Worm (Caenorhabditis elegans) whole organism, L1 larva: ENCODE results near the gene set-30.

Experiments
- C04F5.9 ChIP-seq: sonication (generic microtip); optimal IDR thresholded peaks from 2 replicates; lab custom pipeline; 2016; ENCODE audit warnings: missing genetic modification characterization, missing compliant biosample characterization
- F16B12.6 ChIP-seq: fragments of 150-350 bp; optimal IDR thresholded peaks from 2 replicates; lab custom pipeline; 2014; ENCODE audit warnings: missing biosample characterization, missing genetic modification characterization
- alr-1 ChIP-seq: fragments of 200-800 bp; sonication (Bioruptor generic); optimal IDR thresholded peaks from 2 replicates; lab custom pipeline; 2018; ENCODE audit warnings: borderline replicate concordance, mild to moderate bottlenecking, missing genetic modification characterization, missing compliant biosample characterization
- blmp-1 ChIP-seq: fragments of 150-350 bp; optimal IDR thresholded peaks from 2 replicates; lab custom pipeline; 2014; ENCODE audit warnings: missing biosample characterization, missing genetic modification characterization
- ces-1 ChIP-seq: fragments of 150-350 bp; optimal IDR thresholded peaks from 2 replicates; lab custom pipeline; 2014; ENCODE audit warnings: missing biosample characterization, missing genetic modification reagents, missing genetic modification characterization
- efl-3 ChIP-seq: fragments of 200-800 bp; sonication (Bioruptor generic); optimal IDR thresholded peaks from 2 replicates; lab custom pipeline; 2018; ENCODE audit warnings: mild to moderate bottlenecking, missing genetic modification characterization, missing compliant biosample characterization
- elt-2 ChIP-seq: sonication (generic microtip); optimal IDR thresholded peaks from 2 replicates; lab custom pipeline; 2016; ENCODE audit warnings: missing genetic modification characterization, mild to moderate bottlenecking, inconsistent platforms, missing compliant biosample characterization, missing genetic modification reagents
- fkh-10 ChIP-seq: sonication (generic microtip); optimal IDR thresholded peaks from 2 replicates; lab custom pipeline; 2017; ENCODE audit warnings: missing biosample characterization, missing genetic modification reagents, missing genetic modification characterization
- fos-1 ChIP-seq: fragments of 150-350 bp; optimal IDR thresholded peaks from 2 replicates; lab custom pipeline; 2014; ENCODE audit warnings: missing biosample characterization, missing genetic modification characterization
- grh-1 ChIP-seq: fragments of 200-800 bp; sonication (Bioruptor generic); IDR thresholded peaks from 2 replicates; pipeline ENCODE4 v1.3.6; 2022; ENCODE audit warnings: missing genetic modification reagents, missing genetic modification characterization, missing compliant biosample characterization
- hlh-17 ChIP-seq: fragments of 200-800 bp; sonication (Bioruptor generic); optimal IDR thresholded peaks from 2 replicates; lab custom pipeline; 2018; ENCODE audit warnings: missing genetic modification characterization, mild to moderate bottlenecking, missing compliant biosample characterization, moderate library complexity, borderline replicate concordance
- irx-1 ChIP-seq: sonication (generic microtip); optimal IDR thresholded peaks from 2 replicates; lab custom pipeline; 2016; ENCODE audit warnings: missing genetic modification characterization, missing compliant biosample characterization
- jun-1 ChIP-seq: fragments of 150-350 bp; optimal IDR thresholded peaks from 2 replicates; lab custom pipeline; 2014; ENCODE audit warnings: missing biosample characterization, missing genetic modification reagents, missing genetic modification characterization
- lin-14 ChIP-seq: fragments of 200-800 bp; sonication (Bioruptor generic); optimal IDR thresholded peaks from 2 replicates; lab custom pipeline; 2018; ENCODE audit warnings: mild to moderate bottlenecking, missing genetic modification characterization, moderate library complexity, missing compliant biosample characterization
- lin-15B ChIP-seq: fragments of 150-350 bp; sonication (generic microtip); optimal IDR thresholded peaks from 3 replicates; lab custom pipeline; 2014; ENCODE audit warnings: missing biosample characterization, missing genetic modification characterization
- lin-39 ChIP-seq: fragments of 150-350 bp; optimal IDR thresholded peaks from 2 replicates; lab custom pipeline; 2014; ENCODE audit warnings: missing biosample characterization, missing genetic modification reagents, missing genetic modification characterization
- lir-3 ChIP-seq: sonication (generic microtip); optimal IDR thresholded peaks from 2 replicates; lab custom pipeline; 2016; ENCODE audit warnings: mild to moderate bottlenecking, missing genetic modification characterization, moderate library complexity, missing compliant biosample characterization; ENCODE audit not compliant: poor library complexity
- lsy-2 ChIP-seq, 2 experiments: fragments of 150-350 bp; optimal IDR thresholded peaks; 2 replicates each; lab custom pipeline; 2014; ENCODE audit warnings: missing biosample characterization in 2 of 2, missing genetic modification characterization in 2 of 2
- mef-2 ChIP-seq: fragments of 150-350 bp; optimal IDR thresholded peaks from 2 replicates; lab custom pipeline; 2014; ENCODE audit warnings: missing biosample characterization, missing genetic modification characterization
- mep-1 ChIP-seq: fragments of 150-350 bp; optimal IDR thresholded peaks from 2 replicates; lab custom pipeline; 2014; ENCODE audit warnings: missing biosample characterization, missing genetic modification characterization
- nhr-11 ChIP-seq: fragments of 150-350 bp; optimal IDR thresholded peaks from 2 replicates; lab custom pipeline; 2014; ENCODE audit warnings: missing biosample characterization, missing genetic modification characterization
- nhr-12 ChIP-seq: sonication (generic microtip); optimal IDR thresholded peaks from 2 replicates; lab custom pipeline; 2017; ENCODE audit warnings: missing biosample characterization, missing genetic modification characterization
- nhr-19 ChIP-seq: fragments of 200-800 bp; sonication (Bioruptor generic); conservative IDR thresholded peaks from 2 replicates; pipeline ENCODE4 v1.3.6; 2022; ENCODE audit warnings: missing genetic modification characterization, missing compliant biosample characterization
- nhr-237 ChIP-seq: fragments of 150-350 bp; optimal IDR thresholded peaks from 2 replicates; lab custom pipeline; 2014; ENCODE audit warnings: missing biosample characterization, missing genetic modification characterization
- nhr-28 ChIP-seq: fragments of 150-350 bp; optimal IDR thresholded peaks from 2 replicates; lab custom pipeline; 2014; ENCODE audit warnings: missing biosample characterization, missing genetic modification characterization
- nhr-47 ChIP-seq: sonication (generic microtip); optimal IDR thresholded peaks from 2 replicates; lab custom pipeline; 2016; ENCODE audit warnings: mild to moderate bottlenecking, missing genetic modification characterization, moderate library complexity, missing compliant biosample characterization
- nhr-71 ChIP-seq: sonication (generic microtip); optimal IDR thresholded peaks from 2 replicates; lab custom pipeline; 2016; ENCODE audit warnings: mild to moderate bottlenecking, missing genetic modification characterization, moderate library complexity, missing compliant biosample characterization
- nhr-85 ChIP-seq: sonication (generic microtip); peaks from one replicate; lab custom pipeline; 2016; ENCODE audit warnings: missing genetic modification characterization, inconsistent platforms, missing compliant biosample characterization
- pag-3 ChIP-seq: sonication (generic microtip); optimal IDR thresholded peaks from 2 replicates; lab custom pipeline; 2017; ENCODE audit warnings: missing genetic modification characterization, mild to moderate bottlenecking, missing compliant biosample characterization, antibody characterized with exemption, borderline replicate concordance; ENCODE audit not compliant: insufficient read depth
- pax-3 ChIP-seq: fragments of 200-800 bp; sonication (Bioruptor generic); optimal IDR thresholded peaks from 2 replicates; lab custom pipeline; 2018; ENCODE audit warnings: mild to moderate bottlenecking, missing genetic modification characterization, moderate library complexity, missing compliant biosample characterization
- pqm-1 ChIP-seq: sonication (generic microtip); optimal IDR thresholded peaks from 3 replicates; lab custom pipeline; 2017; ENCODE audit warnings: missing biosample characterization, missing genetic modification characterization
- sptf-1 ChIP-seq: fragments of 150-350 bp; optimal IDR thresholded peaks from 2 replicates; lab custom pipeline; 2014; ENCODE audit warnings: missing biosample characterization, missing genetic modification characterization
- sup-37 ChIP-seq: fragments of 200-800 bp; sonication (Bioruptor generic); optimal IDR thresholded peaks from 2 replicates; lab custom pipeline; 2018; ENCODE audit warnings: mild to moderate bottlenecking, missing genetic modification characterization, missing compliant biosample characterization
- swsn-7 ChIP-seq: sonication (generic microtip); optimal IDR thresholded peaks from 2 replicates; lab custom pipeline; 2016; ENCODE audit warnings: missing genetic modification characterization, missing compliant biosample characterization
- tbx-2 ChIP-seq: sonication (generic microtip); optimal IDR thresholded peaks from 2 replicates; lab custom pipeline; 2016; ENCODE audit warnings: missing genetic modification characterization, missing compliant biosample characterization
- unc-30 ChIP-seq: sonication (generic microtip); optimal IDR thresholded peaks from 2 replicates; lab custom pipeline; 2017; ENCODE audit warnings: missing biosample characterization, missing genetic modification characterization
- vab-15 ChIP-seq: sonication (generic microtip); optimal IDR thresholded peaks from 2 replicates; lab custom pipeline; 2017; ENCODE audit warnings: missing genotype, mild to moderate bottlenecking, missing genetic modification characterization, missing compliant biosample characterization
- xbp-1 ChIP-seq: sonication (generic microtip); optimal IDR thresholded peaks from 2 replicates; lab custom pipeline; 2016; ENCODE audit warnings: missing genetic modification characterization, missing compliant biosample characterization
- zag-1 ChIP-seq: fragments of 150-350 bp; optimal IDR thresholded peaks from 2 replicates; lab custom pipeline; 2014; ENCODE audit warnings: missing biosample characterization, missing genetic modification characterization
- ztf-11 ChIP-seq, 2 experiments: sonication (generic microtip); optimal IDR thresholded peaks; 2 replicates each; lab custom pipeline; 2016 to 2017; ENCODE audit warnings: missing genetic modification characterization in 2 of 2, missing biosample characterization in 1 of 2, missing compliant biosample characterization in 1 of 2
- ztf-4 ChIP-seq: fragments of 150-350 bp; optimal IDR thresholded peaks from 2 replicates; lab custom pipeline; 2014; ENCODE audit warnings: missing biosample characterization, missing genetic modification characterization

set-30 gene

DNA sequence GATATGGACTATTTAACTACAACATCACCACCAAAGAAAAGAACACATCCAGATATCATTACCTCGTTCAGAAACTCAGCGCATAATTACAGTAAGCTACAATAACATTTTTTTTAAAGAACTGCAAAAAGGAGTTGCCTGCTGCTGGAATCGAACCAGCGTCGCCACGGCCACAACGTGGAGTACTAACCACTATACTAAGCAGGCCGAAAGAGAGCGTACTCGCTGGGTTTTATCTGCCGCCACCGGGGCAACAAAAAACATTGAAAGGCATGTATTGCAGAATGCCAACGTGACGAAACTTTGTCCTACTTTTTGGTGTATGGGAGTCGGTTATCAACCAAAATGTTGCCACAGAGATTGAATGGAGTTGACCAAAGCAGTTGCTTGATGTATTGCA, 23.6 kb downstream of the set-30 start (continued):
- TF ChIP-seq mep-1 (tag; lab: Kevin White, UChicago), result peak; percentile 49

DNA sequence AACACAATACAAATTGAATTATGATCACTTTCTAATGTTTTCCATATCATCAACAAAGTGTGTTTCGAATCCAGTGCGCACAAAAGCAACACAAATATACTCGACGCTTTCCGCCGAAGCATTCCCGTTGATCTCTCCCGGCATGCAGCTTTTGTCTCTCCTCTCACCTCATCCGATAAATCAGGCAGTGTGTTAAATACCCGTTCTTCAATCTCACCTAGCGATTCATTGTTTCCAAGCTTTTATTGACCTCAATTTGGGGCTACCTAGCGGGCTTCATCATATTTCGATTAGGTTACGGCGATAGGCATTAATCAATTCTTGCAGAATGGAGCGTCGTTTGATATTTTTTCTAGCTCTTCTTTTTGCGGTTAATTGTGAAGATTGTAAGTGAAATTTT, 25.2 kb downstream of the set-30 start, which contains the start of gene ZC449.1:
Gene ZC449.1 (plus strand): TSS at position 121 of the 400 bp plus-strand sequence.
- no peak for TF ChIP-seq pqm-1
- TF ChIP-seq blmp-1, result peak; percentile 73
- no peak for TF ChIP-seq sptf-1

DNA sequence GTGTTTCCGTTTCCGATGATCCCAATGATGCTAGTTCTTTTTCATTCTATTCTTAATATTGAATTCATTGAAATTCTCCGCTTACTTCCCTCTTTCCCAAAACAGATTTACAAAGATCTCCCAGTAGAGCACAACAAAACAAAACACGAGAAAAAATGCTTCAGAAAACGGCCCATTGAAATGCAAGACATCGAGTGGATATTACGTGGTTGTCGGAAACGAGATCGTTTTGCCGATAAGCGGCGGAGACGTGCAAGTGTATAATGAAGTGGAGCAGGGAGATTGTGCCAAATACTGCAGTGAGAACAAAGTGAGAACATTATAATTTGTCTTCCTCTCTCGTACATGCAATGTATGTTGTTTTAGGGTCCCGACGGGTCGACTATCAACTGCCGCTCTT, 27.4 kb downstream of the set-30 start:
- no peak for TF ChIP-seq nhr-237
- TF ChIP-seq alr-1 (tag; lab: Kevin White, UChicago), result no peak
- no peak for TF ChIP-seq ztf-4
- no peak for TF ChIP-seq pax-3 (tag; lab: Kevin White, UChicago)
- TF ChIP-seq mep-1 (tag; lab: Kevin White, UChicago), result no peak
- no peak for TF ChIP-seq lin-39 (tag; lab: Kevin White, UChicago)
- TF ChIP-seq grh-1, result no peak
- TF ChIP-seq lin-14 (GFP tag; lab: Kevin White, UChicago), result peak; percentile 36

DNA sequence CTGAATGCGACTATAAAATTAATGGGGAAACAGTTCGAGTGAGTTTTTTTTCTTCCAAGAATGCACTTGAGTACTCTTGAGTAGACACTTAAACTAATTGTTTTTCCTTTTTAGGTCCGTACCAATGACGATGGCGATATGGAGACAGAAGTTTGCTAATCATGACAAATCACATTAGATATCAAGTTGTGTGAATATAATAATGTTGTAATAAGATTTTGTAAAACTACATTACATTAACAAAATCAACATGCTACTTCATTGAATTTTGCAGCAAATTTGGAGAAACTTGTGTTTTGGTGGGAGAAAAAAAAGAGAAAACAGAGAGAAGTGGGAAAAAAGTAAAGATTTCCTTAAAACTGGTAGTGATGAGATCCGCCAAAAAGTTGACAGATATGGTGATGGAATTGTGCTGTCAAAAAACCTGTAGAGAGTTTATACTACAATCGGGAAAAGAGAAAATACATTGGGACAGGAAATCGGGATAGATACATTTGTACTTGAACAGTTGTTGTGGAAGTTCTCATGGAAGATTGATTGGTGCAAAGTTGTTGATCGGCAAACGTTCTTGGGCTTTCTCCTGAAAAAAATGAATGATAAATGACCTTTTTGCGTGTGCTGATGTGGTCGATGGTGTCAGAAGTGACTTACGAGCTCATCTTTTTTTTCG, 29.0 kb downstream of the set-30 start:
- TF ChIP-seq pax-3 (tag; lab: Kevin White, UChicago) (no peak), nhr-85 (peak; percentile 61), unc-30 (tag; lab: Kevin White, UChicago) (no peak), nhr-47 (tag; lab: Kevin White, UChicago) (no peak), fkh-10 (GFP tag; lab: Kevin White, UChicago) (peak; percentile 20), sptf-1 (no peak), jun-1 (no peak), elt-2 (tag; lab: Kevin White, UChicago) (no peak)
- TF ChIP-seq, all 84 proteins: peak for 2

DNA sequence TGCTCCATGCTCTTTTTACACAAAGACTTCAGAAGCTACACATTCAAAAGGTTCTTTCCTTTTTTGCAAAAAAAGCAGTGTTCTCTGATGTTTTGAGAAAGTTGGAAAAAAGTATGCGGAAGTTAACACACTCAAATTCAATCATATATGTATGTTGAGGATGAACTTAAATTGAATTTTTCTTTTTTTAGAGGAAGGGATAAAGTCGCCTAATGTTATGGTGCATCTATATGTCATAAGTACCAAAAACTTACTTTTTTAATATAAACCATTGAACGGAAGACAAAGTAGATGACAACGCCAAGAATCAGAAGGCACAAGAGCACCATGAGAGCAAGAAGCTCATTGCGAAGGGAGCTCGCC, 29.5 kb downstream of the set-30 start:
- TF ChIP-seq fkh-10 (GFP tag; lab: Kevin White, UChicago), result peak; percentile 71
- TF ChIP-seq nhr-11 (tag; lab: Kevin White, UChicago), result no peak
- peak; percentile 33 for TF ChIP-seq lin-14 (GFP tag; lab: Kevin White, UChicago)
- no peak for TF ChIP-seq pqm-1
- TF ChIP-seq mef-2 (tag; lab: Kevin White, UChicago), result no peak
- TF ChIP-seq alr-1 (tag; lab: Kevin White, UChicago), result no peak

DNA sequence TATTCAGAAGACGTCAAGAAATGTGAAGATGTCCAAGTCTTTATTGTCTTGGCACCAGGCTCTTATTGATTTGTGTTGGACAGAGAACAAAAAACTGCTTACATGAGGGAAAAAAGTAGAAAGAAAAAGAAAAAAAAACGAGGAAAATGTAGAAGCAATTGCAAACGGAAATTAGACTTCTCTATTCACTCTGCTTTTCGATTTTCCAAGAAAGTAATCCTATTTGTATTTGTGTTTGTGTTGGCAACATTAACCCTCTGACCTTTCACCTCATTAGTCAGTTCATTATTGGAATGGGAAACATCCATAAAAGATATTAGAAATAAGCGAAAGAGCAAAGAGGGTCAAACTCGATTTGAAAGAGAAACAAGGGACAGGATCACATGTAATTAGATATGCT, 32.7 kb downstream of the set-30 start:
- TF ChIP-seq lin-15B (tag; lab: Kevin White, UChicago) (no peak), lir-3 (tag; lab: Kevin White, UChicago) (no peak), jun-1 (no peak), pax-3 (tag; lab: Kevin White, UChicago) (no peak), zag-1 (tag; lab: Kevin White, UChicago) (peak; percentile 78), C04F5.9 (no peak), xbp-1 (tag; lab: Kevin White, UChicago) (no peak), F16B12.6 (tag; lab: Kevin White, UChicago) (no peak), lsy-2 (tag; optimal IDR thresholded peaks at IDR 0.05; lab: Kevin White, UChicago) (peak in 1 of 2 experiments; percentile 22), swsn-7 (peak; percentile 21), ces-1 (no peak), fkh-10 (GFP tag; lab: Kevin White, UChicago) (peak; percentile 79), tbx-2 (no peak), lin-14 (GFP tag; lab: Kevin White, UChicago) (peak; percentile 81), nhr-28 (tag; lab: Kevin White, UChicago) (no peak), mef-2 (tag; lab: Kevin White, UChicago) (no peak), nhr-19 (no peak), efl-3 (no peak), vab-15 (tag; lab: Kevin White, UChicago) (no peak), lin-39 (tag; lab: Kevin White, UChicago) (no peak), nhr-85 (no peak), nhr-71 (tag; lab: Kevin White, UChicago) (peak; percentile 59), nhr-47 (tag; lab: Kevin White, UChicago) (peak; percentile 15), ztf-11 (tag; optimal IDR thresholded peaks at IDR 0.05; lab: Kevin White, UChicago) (no peak), fos-1 (no peak), sup-37 (no peak), pag-3 (no peak), hlh-17 (GFP tag; lab: Kevin White, UChicago) (no peak), nhr-12 (tag; lab: Kevin White, UChicago) (no peak), irx-1 (no peak)
